Worm (Caenorhabditis elegans) whole organism, midembryonic: ENCODE results near the gene msp-33.

Source experiments
- T22C8.4 ChIP-seq: fragments of 200-800 bp; sonication (Bioruptor generic); IDR thresholded peaks from 2 replicates; pipeline ENCODE4 v1.3.6; 2022; ENCODE audit warnings: missing genetic modification characterization, missing compliant biosample characterization
- klf-2 ChIP-seq: fragments of 200-800 bp; sonication (Bioruptor generic); conservative IDR thresholded peaks from 2 replicates; pipeline ENCODE4 v1.3.6; 2022; ENCODE audit warnings: missing genetic modification reagents, missing genetic modification characterization, missing compliant biosample characterization
- ref-1 ChIP-seq: fragments of 200-800 bp; sonication (Bioruptor generic); conservative IDR thresholded peaks from 2 replicates; pipeline ENCODE4 v1.3.6; 2022; ENCODE audit warnings: missing genetic modification reagents, missing genetic modification characterization, missing compliant biosample characterization
- tab-1 ChIP-seq: fragments of 200-800 bp; sonication (Bioruptor generic); IDR thresholded peaks from 2 replicates; pipeline ENCODE4 v1.3.6; 2022; ENCODE audit warnings: missing genetic modification characterization, missing compliant biosample characterization
- ztf-29 ChIP-seq: fragments of 200-800 bp; sonication (Bioruptor generic); IDR thresholded peaks from 2 replicates; pipeline ENCODE4 v1.3.6; 2022; ENCODE audit warnings: missing genetic modification reagents, missing genetic modification characterization, missing compliant biosample characterization

DNA sequence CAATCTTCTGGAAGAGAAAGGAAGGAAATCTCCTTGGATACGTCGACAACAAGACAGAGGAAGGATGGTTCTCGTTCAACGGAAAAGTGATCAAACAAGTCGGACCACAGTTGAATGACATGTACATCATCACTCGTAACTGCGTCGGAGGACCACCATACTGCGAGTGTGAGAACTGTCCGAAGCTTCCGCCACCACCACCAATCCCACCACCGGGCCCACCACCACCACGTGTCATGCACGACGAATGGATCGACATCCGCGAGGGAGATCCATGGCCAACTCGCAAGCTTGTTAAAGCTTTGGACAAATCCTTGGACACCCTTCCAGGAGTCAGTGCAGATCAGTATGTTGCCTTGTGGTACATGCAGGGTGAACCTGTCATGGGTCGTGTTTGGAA lies 38.8 kb upstream of the msp-33 start:
- TF ChIP-seq tab-1: no peak
- no peak for TF ChIP-seq T22C8.4 (GFP tag; lab: Robert Waterston, UW)
- no peak for TF ChIP-seq klf-2 (GFP tag; lab: Robert Waterston, UW)
- no peak for TF ChIP-seq ztf-29
- no peak for TF ChIP-seq ref-1
